Worm (Caenorhabditis elegans): ENCODE results near the gene F35E8.2.

DNA sequence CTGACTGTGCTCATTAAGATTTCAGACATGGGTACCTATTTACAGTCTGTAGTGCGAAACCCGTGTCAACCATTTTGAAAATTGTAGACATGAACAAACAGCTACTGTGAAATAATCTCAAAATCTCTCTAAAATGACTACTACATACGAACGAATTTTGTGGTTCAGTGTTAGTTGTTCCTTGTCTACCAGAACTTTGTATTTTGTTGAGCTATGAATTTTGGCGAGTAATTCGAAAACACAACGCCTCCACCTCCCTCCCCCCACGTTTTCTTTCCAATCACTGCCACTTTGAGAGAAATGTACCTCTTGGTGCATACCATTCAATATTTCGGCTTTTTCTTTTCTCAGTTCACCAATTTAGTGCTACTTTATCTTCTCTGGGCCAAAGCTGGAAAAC, 12.8 kb upstream of the F35E8.2 start, which contains the start of gene T06C12.11:
- TF ChIP-seq pqm-1 (tag; optimal IDR thresholded peaks at IDR 0.05): no peak
- no peak for TF ChIP-seq npax-4 (tag; optimal IDR thresholded peaks at IDR 0.05)
- no peak for TF ChIP-seq ama-1 (optimal IDR thresholded peaks at IDR 0.05)
- no peak for TF ChIP-seq nhr-11 (tag; optimal IDR thresholded peaks at IDR 0.05)
- TF ChIP-seq syd-9 (tag; optimal IDR thresholded peaks at IDR 0.05): no peak
- no peak for TF ChIP-seq unc-86 (tag; optimal IDR thresholded peaks at IDR 0.05)
- no peak for TF ChIP-seq K09A11.1 (tag; optimal IDR thresholded peaks at IDR 0.05; ENCODE audit: insufficient read depth)

Data from whole organism, late embryonic.